Worm (Caenorhabditis elegans) whole organism, late embryonic: ENCODE results near the gene lin-46.

Source experiments
- T23F11.4 ChIP-seq: fragments of 200-800 bp; sonication (Bioruptor generic); optimal IDR thresholded peaks from 2 replicates; lab custom pipeline; 2018; ENCODE audit warnings: mild to moderate bottlenecking, missing genetic modification characterization, missing compliant biosample characterization
- Y22D7AL.16 ChIP-seq: sonication (generic microtip); optimal IDR thresholded peaks from 2 replicates; lab custom pipeline; 2016; ENCODE audit warnings: missing genetic modification characterization, missing compliant biosample characterization
- ahr-1 ChIP-seq: sonication (generic microtip); optimal IDR thresholded peaks from 2 replicates; lab custom pipeline; 2016; ENCODE audit warnings: missing genetic modification characterization, missing compliant biosample characterization
- ama-1 ChIP-seq: fragments of 150-350 bp; optimal IDR thresholded peaks from 2 replicates; lab custom pipeline; 2014
- ceh-14 ChIP-seq: sonication (generic microtip); optimal IDR thresholded peaks from 2 replicates; lab custom pipeline; 2016; ENCODE audit warnings: missing genotype, missing genetic modification characterization, missing compliant biosample characterization
- ceh-22 ChIP-seq: sonication (generic microtip); optimal IDR thresholded peaks from 2 replicates; lab custom pipeline; 2017; ENCODE audit warnings: missing biosample characterization, missing genetic modification characterization
- ceh-24 ChIP-seq: sonication (generic microtip); optimal IDR thresholded peaks from 2 replicates; lab custom pipeline; 2016; ENCODE audit warnings: mild to moderate bottlenecking, missing genetic modification characterization, missing compliant biosample characterization
- ceh-31 ChIP-seq: sonication (generic microtip); optimal IDR thresholded peaks from 2 replicates; lab custom pipeline; 2016; ENCODE audit warnings: missing genetic modification characterization, missing compliant biosample characterization
- ceh-34 ChIP-seq: sonication (generic microtip); optimal IDR thresholded peaks from 2 replicates; lab custom pipeline; 2016; ENCODE audit warnings: mild to moderate bottlenecking, missing genetic modification characterization, missing compliant biosample characterization
- ceh-45 ChIP-seq: fragments of 200-800 bp; sonication (Bioruptor generic); IDR thresholded peaks from 2 replicates; pipeline ENCODE4 v1.3.6; 2022; ENCODE audit warnings: missing genetic modification reagents, missing genetic modification characterization, missing compliant biosample characterization
- ceh-48 ChIP-seq: sonication (generic microtip); optimal IDR thresholded peaks from 2 replicates; lab custom pipeline; 2016; ENCODE audit warnings: missing genetic modification characterization, inconsistent platforms, missing compliant biosample characterization
- ceh-6 ChIP-seq: fragments of 200-800 bp; sonication (Bioruptor generic); optimal IDR thresholded peaks from 2 replicates; lab custom pipeline; 2018; ENCODE audit warnings: mild to moderate bottlenecking, missing genetic modification characterization, missing compliant biosample characterization
- dmd-4 ChIP-seq: sonication (generic microtip); optimal IDR thresholded peaks from 2 replicates; lab custom pipeline; 2016; ENCODE audit warnings: borderline replicate concordance, missing genetic modification characterization, missing compliant biosample characterization
- dve-1 ChIP-seq: sonication (generic microtip); optimal IDR thresholded peaks from 2 replicates; lab custom pipeline; 2017; ENCODE audit warnings: antibody characterized with exemption, mild to moderate bottlenecking, missing genetic modification characterization, missing compliant biosample characterization
- elt-4 ChIP-seq: sonication (generic microtip); optimal IDR thresholded peaks from 2 replicates; lab custom pipeline; 2016; ENCODE audit warnings: missing genetic modification characterization, missing compliant biosample characterization
- ets-4 ChIP-seq: sonication (generic microtip); optimal IDR thresholded peaks from 2 replicates; lab custom pipeline; 2016; ENCODE audit warnings: missing genetic modification characterization, missing compliant biosample characterization
- eyg-1 ChIP-seq: sonication (generic microtip); optimal IDR thresholded peaks from 2 replicates; lab custom pipeline; 2016; ENCODE audit warnings: missing genotype, missing genetic modification characterization, missing compliant biosample characterization
- fkh-10 ChIP-seq: fragments of 150-350 bp; optimal IDR thresholded peaks from 2 replicates; lab custom pipeline; 2014; ENCODE audit warnings: missing biosample characterization, missing genetic modification reagents, missing genetic modification characterization
- hlh-15 ChIP-seq: sonication (generic microtip); optimal IDR thresholded peaks from 2 replicates; lab custom pipeline; 2016; ENCODE audit warnings: missing genetic modification characterization, missing compliant biosample characterization
- hlh-30 ChIP-seq: sonication (generic microtip); optimal IDR thresholded peaks from 2 replicates; lab custom pipeline; 2017; ENCODE audit warnings: antibody characterized with exemption, missing genetic modification characterization, missing compliant biosample characterization; ENCODE audit not compliant: insufficient read depth
- hlh-8 ChIP-seq: sonication (generic microtip); optimal IDR thresholded peaks from 2 replicates; lab custom pipeline; 2016; ENCODE audit warnings: missing genotype, missing genetic modification characterization, missing compliant biosample characterization
- lin-11 ChIP-seq: fragments of 200-800 bp; sonication (Bioruptor generic); optimal IDR thresholded peaks from 2 replicates; lab custom pipeline; 2018; ENCODE audit warnings: mild to moderate bottlenecking, missing genetic modification characterization, missing compliant biosample characterization
- madf-2 ChIP-seq: sonication (generic microtip); optimal IDR thresholded peaks from 2 replicates; lab custom pipeline; 2017; ENCODE audit warnings: missing genetic modification characterization, missing compliant biosample characterization
- mec-3 ChIP-seq: sonication (generic microtip); optimal IDR thresholded peaks from 2 replicates; lab custom pipeline; 2016; ENCODE audit warnings: borderline replicate concordance, missing genetic modification characterization, missing compliant biosample characterization
- nfya-1 ChIP-seq: sonication (generic microtip); optimal IDR thresholded peaks from 2 replicates; lab custom pipeline; 2017; ENCODE audit warnings: missing genetic modification characterization, mild to moderate bottlenecking, missing compliant biosample characterization, antibody characterized with exemption, moderate library complexity
- nhr-11 ChIP-seq: fragments of 150-350 bp; optimal IDR thresholded peaks from 2 replicates; lab custom pipeline; 2014; ENCODE audit warnings: missing biosample characterization, missing genetic modification characterization
- npax-4 ChIP-seq: sonication (generic microtip); optimal IDR thresholded peaks from 2 replicates; lab custom pipeline; 2016; ENCODE audit warnings: missing genetic modification characterization, missing compliant biosample characterization
- odd-2 ChIP-seq: sonication (generic microtip); optimal IDR thresholded peaks from 2 replicates; lab custom pipeline; 2017; ENCODE audit warnings: antibody characterized with exemption, mild to moderate bottlenecking, missing genetic modification characterization, missing compliant biosample characterization
- pag-3 ChIP-seq: sonication (generic microtip); optimal IDR thresholded peaks from 2 replicates; lab custom pipeline; 2016; ENCODE audit warnings: missing compliant biosample characterization, missing genetic modification characterization, borderline replicate concordance
- pat-9 ChIP-seq: fragments of 200-800 bp; sonication (Bioruptor generic); optimal IDR thresholded peaks from 2 replicates; lab custom pipeline; 2018; ENCODE audit warnings: mild to moderate bottlenecking, missing genetic modification characterization, moderate library complexity, missing compliant biosample characterization
- pax-1 ChIP-seq: fragments of 150-350 bp; optimal IDR thresholded peaks from 2 replicates; lab custom pipeline; 2014; ENCODE audit warnings: missing biosample characterization, missing genetic modification characterization
- pha-4 ChIP-seq: fragments of 150-350 bp; optimal IDR thresholded peaks from 2 replicates; lab custom pipeline; 2018; ENCODE audit warnings: missing biosample characterization, missing genetic modification reagents, missing genetic modification characterization
- pqm-1 ChIP-seq: sonication (generic microtip); optimal IDR thresholded peaks from 2 replicates; lab custom pipeline; 2016; ENCODE audit warnings: missing genetic modification characterization, missing compliant biosample characterization
- sdc-2 ChIP-seq: sonication (generic microtip); optimal IDR thresholded peaks from 2 replicates; lab custom pipeline; 2016; ENCODE audit warnings: missing genotype, missing genetic modification characterization, missing compliant biosample characterization
- sox-4 ChIP-seq: sonication (generic microtip); optimal IDR thresholded peaks from 2 replicates; lab custom pipeline; 2017; ENCODE audit warnings: mild to moderate bottlenecking, missing genetic modification characterization, inconsistent platforms, missing compliant biosample characterization
- syd-9 ChIP-seq: sonication (generic microtip); optimal IDR thresholded peaks from 2 replicates; lab custom pipeline; 2016; ENCODE audit warnings: mild to moderate bottlenecking, missing genetic modification characterization, moderate library complexity, missing compliant biosample characterization
- tbx-7 ChIP-seq: sonication (generic microtip); optimal IDR thresholded peaks from 2 replicates; lab custom pipeline; 2016; ENCODE audit warnings: missing genotype, missing genetic modification characterization, missing compliant biosample characterization
- ttx-3 ChIP-seq: sonication (generic microtip); optimal IDR thresholded peaks from 2 replicates; lab custom pipeline; 2016; ENCODE audit warnings: missing genetic modification reagents, missing genetic modification characterization, missing compliant biosample characterization
- zip-5 ChIP-seq: sonication (generic microtip); optimal IDR thresholded peaks from 2 replicates; lab custom pipeline; 2016; ENCODE audit warnings: missing genetic modification characterization, missing compliant biosample characterization
- ztf-16 ChIP-seq: sonication (generic microtip); optimal IDR thresholded peaks from 2 replicates; lab custom pipeline; 2017; ENCODE audit warnings: missing genetic modification characterization, missing compliant biosample characterization

The lin-46 gene

ce11 chrV:12995269-12995668 is 26.6 kb downstream of the lin-46 start, which contains the start of gene far-5:
Gene far-5, plus strand, starts transcription at chrV:12995569.
- TF ChIP-seq lin-11: no peak
- no peak for TF ChIP-seq nhr-11 (tag; lab: Kevin White, UChicago)
- no peak for TF ChIP-seq mec-3
- TF ChIP-seq ceh-48 (tag; lab: Kevin White, UChicago): no peak
- no peak for TF ChIP-seq ama-1 (lab: Kevin White, UChicago)
- TF ChIP-seq ceh-14 (tag; lab: Kevin White, UChicago): no peak
- TF ChIP-seq ceh-34 (tag; lab: Kevin White, UChicago): no peak
- TF ChIP-seq dve-1 (tag; lab: Kevin White, UChicago): no peak
- no peak for TF ChIP-seq sox-4
- TF ChIP-seq pag-3 (tag; lab: Kevin White, UChicago): no peak
- TF ChIP-seq dmd-4 (tag; lab: Kevin White, UChicago): no peak

- TF ChIP-seq ceh-22 (tag; lab: Kevin White, UChicago) (no peak), pag-3 (tag; lab: Kevin White, UChicago) (no peak), elt-4 (tag; lab: Kevin White, UChicago) (no peak), pqm-1 (no peak), npax-4 (tag; lab: Kevin White, UChicago) (no peak), hlh-30 (no peak), ets-4 (no peak), syd-9 (tag; lab: Kevin White, UChicago) (no peak), madf-2 (tag; lab: Kevin White, UChicago) (no peak), hlh-15 (tag; lab: Kevin White, UChicago) (no peak), ceh-34 (tag; lab: Kevin White, UChicago) (no peak), dve-1 (tag; lab: Kevin White, UChicago) (no peak), Y22D7AL.16 (tag; lab: Kevin White, UChicago) (no peak), odd-2 (no peak), eyg-1 (tag; lab: Kevin White, UChicago) (no peak), hlh-8 (tag; lab: Kevin White, UChicago) (no peak), fkh-10 (GFP tag; lab: Kevin White, UChicago) (no peak), pax-1 (tag; lab: Kevin White, UChicago) (no peak), ztf-16 (no peak), tbx-7 (no peak)
- TF ChIP-seq, all 69 proteins: peak for 0
Measured at ce11 chrV:12997422-12997821, 28.8 kb downstream of the lin-46 start, which contains the start of gene far-3. Gene far-3, minus strand, starts transcription at chrV:12997522.

- TF ChIP-seq pag-3 (tag; lab: Kevin White, UChicago) (no peak), ceh-24 (no peak)
Measured at ce11 chrV:12999559-12999958, 30.9 kb downstream of the lin-46 start, which contains the start of gene far-4. Gene far-4, minus strand, starts transcription at chrV:12999659.

ce11 chrV:13000068-13000467 is 31.4 kb downstream of the lin-46 start:
- TF ChIP-seq ets-4: no peak
- TF ChIP-seq syd-9 (tag; lab: Kevin White, UChicago): no peak
- TF ChIP-seq ttx-3: no peak
- no peak for TF ChIP-seq ceh-22 (tag; lab: Kevin White, UChicago)
- no peak for TF ChIP-seq ztf-16
- TF ChIP-seq hlh-15 (tag; lab: Kevin White, UChicago): no peak
- TF ChIP-seq ahr-1 (tag; lab: Kevin White, UChicago): no peak
- no peak for TF ChIP-seq nfya-1 (tag; lab: Kevin White, UChicago)
- no peak for TF ChIP-seq sdc-2 (tag; lab: Kevin White, UChicago)
- no peak for TF ChIP-seq ceh-24
- TF ChIP-seq ceh-34 (tag; lab: Kevin White, UChicago): no peak
- TF ChIP-seq ceh-31: no peak
- TF ChIP-seq zip-5 (tag; lab: Kevin White, UChicago): no peak
- no peak for TF ChIP-seq dve-1 (tag; lab: Kevin White, UChicago)
- TF ChIP-seq ceh-6: no peak
- TF ChIP-seq pha-4 (tag; lab: Kevin White, UChicago): no peak
- no peak for TF ChIP-seq T23F11.4 (GFP tag; lab: Kevin White, UChicago)
- TF ChIP-seq ceh-45 (GFP tag; lab: Robert Waterston, UW): no peak
- no peak for TF ChIP-seq pat-9
